Worm (Caenorhabditis elegans): ENCODE results near the gene fbxb-84.

Gene fbxb-84

DNA sequence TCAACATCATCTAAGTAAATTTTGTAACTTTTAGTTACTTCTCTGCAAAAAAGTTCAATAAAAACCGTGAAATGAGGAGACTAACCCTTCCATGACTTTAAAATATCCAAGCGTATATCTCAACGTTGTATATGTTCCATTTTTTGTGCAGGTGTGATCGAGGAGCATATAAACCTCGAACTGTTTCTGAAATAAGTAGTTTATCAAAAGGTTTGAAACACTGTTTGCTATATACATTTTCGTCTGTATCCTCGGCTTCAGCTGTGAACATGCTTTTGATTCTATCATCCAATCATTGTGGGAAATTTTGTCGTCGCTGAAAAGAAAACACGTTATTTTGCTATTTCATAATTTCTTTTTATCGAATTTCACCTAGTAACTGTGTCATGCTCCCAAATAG, 34.7 kb upstream of the fbxb-84 start, which contains the start of gene F40G9.5:
F40G9.5 (plus strand) TSS at position 301 of the 400 bp plus-strand sequence.
- TF ChIP-seq flt-1 (GFP tag; IDR thresholded peaks at IDR 0.05): no peak
- TF ChIP-seq klf-2 (GFP tag; conservative IDR thresholded peaks at IDR 0.05): no peak
- TF ChIP-seq T22C8.4 (GFP tag; IDR thresholded peaks at IDR 0.05): no peak
- TF ChIP-seq cog-1 (tag; optimal IDR thresholded peaks at IDR 0.05): no peak
- no peak for TF ChIP-seq ztf-23 (GFP tag; IDR thresholded peaks at IDR 0.05)
- no peak for TF ChIP-seq med-1 (GFP tag; optimal IDR thresholded peaks at IDR 0.05; ENCODE audit: insufficient read depth)
- no peak for TF ChIP-seq ref-1 (GFP tag; conservative IDR thresholded peaks at IDR 0.05)
- no peak for TF ChIP-seq tab-1 (GFP tag; IDR thresholded peaks at IDR 0.05)
- TF ChIP-seq ztf-29 (GFP tag; IDR thresholded peaks at IDR 0.05): no peak

DNA sequence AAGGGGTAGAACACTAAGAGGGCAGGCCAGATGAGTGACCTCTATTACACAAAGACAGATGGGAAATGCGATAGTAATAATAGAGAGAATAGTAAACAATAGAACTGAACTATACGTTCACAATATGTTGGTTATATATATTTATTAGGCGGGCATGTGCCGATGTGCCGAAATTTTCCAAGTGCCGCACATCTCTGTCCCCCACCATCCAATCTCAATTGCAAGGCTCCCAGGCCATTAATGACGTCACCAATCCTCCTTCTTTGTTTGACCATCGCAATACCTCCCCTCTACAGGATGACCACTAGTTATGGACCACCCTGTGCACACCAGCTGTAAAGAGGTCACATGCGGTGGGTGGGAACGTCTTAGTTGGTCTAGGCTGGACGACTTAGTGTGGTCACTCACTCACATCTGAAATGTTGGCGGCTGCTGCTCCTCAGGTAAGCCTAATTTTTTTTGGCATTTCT, 32.9 kb upstream of the fbxb-84 start, which contains the start of gene F40G9.6:
F40G9.6 (plus strand) TSS at position 420 of the 470 bp plus-strand sequence.
- TF ChIP-seq cog-1 (tag; optimal IDR thresholded peaks at IDR 0.05) (no peak), ztf-23 (GFP tag; IDR thresholded peaks at IDR 0.05) (no peak), ztf-29 (GFP tag; IDR thresholded peaks at IDR 0.05) (no peak), tab-1 (GFP tag; IDR thresholded peaks at IDR 0.05) (no peak), ref-1 (GFP tag; conservative IDR thresholded peaks at IDR 0.05) (no peak), T22C8.4 (GFP tag; IDR thresholded peaks at IDR 0.05) (no peak), flt-1 (GFP tag; IDR thresholded peaks at IDR 0.05) (no peak), med-1 (GFP tag; optimal IDR thresholded peaks at IDR 0.05; ENCODE audit: insufficient read depth) (no peak), klf-2 (GFP tag; conservative IDR thresholded peaks at IDR 0.05) (no peak)

DNA sequence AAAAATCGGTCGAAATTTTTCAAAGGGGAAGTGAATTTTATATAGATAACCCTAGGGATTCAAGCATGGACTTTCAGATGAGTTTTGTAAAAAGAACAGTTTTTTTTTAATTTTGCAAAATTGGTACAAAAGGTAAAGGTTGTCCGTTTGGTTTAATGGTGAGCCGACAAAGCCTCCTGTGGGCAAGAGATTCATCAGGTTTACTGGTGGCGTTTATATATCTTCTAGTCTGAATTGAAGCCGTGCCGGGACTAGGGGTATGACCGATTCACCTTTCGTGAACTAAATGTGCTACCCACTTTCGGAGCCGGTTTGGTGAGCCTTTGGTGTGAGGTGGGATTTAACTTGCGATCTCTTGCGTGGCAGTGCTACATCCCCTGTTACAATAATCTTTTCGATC, 31.9 kb upstream of the fbxb-84 start:
- TF ChIP-seq flt-1 (GFP tag; IDR thresholded peaks at IDR 0.05): no peak
- TF ChIP-seq cog-1 (tag; optimal IDR thresholded peaks at IDR 0.05): no peak
- TF ChIP-seq ztf-23 (GFP tag; IDR thresholded peaks at IDR 0.05): no peak
- no peak for TF ChIP-seq med-1 (GFP tag; optimal IDR thresholded peaks at IDR 0.05; ENCODE audit: insufficient read depth)
- TF ChIP-seq ref-1 (GFP tag; conservative IDR thresholded peaks at IDR 0.05): no peak
- no peak for TF ChIP-seq ztf-29 (GFP tag; IDR thresholded peaks at IDR 0.05)
- TF ChIP-seq tab-1 (GFP tag; IDR thresholded peaks at IDR 0.05): no peak
- no peak for TF ChIP-seq T22C8.4 (GFP tag; IDR thresholded peaks at IDR 0.05)
- no peak for TF ChIP-seq klf-2 (GFP tag; conservative IDR thresholded peaks at IDR 0.05)

DNA sequence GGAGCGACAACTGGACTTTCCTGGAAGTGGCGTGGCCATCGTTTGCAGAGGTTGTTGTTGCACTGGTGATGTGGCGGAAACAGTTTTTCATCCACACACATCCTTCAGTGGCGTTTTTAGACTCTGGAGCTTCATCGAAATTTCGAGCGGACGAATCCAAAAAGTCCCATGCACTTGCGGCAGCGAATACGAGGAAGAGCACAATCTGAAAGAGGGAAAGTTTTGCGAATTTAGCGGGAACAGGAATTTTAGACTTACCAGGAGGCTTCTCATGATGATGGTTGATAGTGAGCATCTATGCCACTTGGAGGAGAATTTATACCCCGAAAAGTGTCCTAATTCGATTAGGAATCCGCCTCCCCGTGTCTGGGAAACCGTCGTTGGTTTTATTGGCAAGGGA, 31.4 kb upstream of the fbxb-84 start, which contains the start of gene F40G9.14:
F40G9.14 (minus strand) TSS at position 101 of the 400 bp plus-strand sequence.
- no peak for TF ChIP-seq flt-1 (GFP tag; IDR thresholded peaks at IDR 0.05)

DNA sequence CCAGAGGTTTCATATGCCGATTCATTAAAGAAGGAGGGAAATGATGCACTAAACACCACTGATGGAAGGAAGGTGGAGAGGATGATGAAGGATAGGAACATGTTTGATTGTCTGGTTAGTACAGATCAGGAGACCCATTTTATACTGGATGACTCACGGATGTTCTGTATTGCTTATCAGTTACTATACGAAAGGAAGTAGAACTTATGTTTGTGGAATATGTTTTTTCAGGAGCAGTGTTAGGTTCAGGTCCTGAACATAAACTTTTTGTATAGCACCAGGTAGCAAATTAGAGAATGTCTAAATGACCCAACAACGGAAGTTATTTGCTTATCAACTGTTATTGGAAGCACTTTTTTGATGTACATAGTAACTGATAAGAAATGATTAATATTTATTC, 29.5 kb upstream of the fbxb-84 start, which contains the start of gene clec-148:
clec-148 (minus strand) TSS at position 101 of the 400 bp plus-strand sequence.
- TF ChIP-seq flt-1 (GFP tag; IDR thresholded peaks at IDR 0.05): no peak
- TF ChIP-seq ref-1 (GFP tag; conservative IDR thresholded peaks at IDR 0.05): no peak
- no peak for TF ChIP-seq med-1 (GFP tag; optimal IDR thresholded peaks at IDR 0.05; ENCODE audit: insufficient read depth)
- TF ChIP-seq cog-1 (tag; optimal IDR thresholded peaks at IDR 0.05): no peak
- no peak for TF ChIP-seq tab-1 (GFP tag; IDR thresholded peaks at IDR 0.05)

DNA sequence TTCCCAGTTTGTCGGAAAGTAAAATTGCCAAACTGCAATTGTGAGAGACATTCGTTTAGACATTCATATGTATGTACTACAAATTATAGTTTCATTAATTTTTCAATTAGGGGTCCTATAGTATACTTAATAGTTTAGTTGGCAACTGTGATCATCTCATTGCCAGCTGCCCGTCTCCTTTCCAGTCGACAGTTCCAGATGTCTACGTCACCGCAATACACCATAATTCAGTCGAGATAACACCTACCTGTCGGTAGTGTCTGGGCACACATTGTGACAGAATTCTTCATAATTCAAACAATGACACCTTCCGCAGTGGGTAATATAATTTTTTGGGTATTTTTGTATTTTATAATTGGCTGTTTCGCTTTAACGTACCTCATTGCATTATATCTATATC, 27.2 kb upstream of the fbxb-84 start, which contains the start of gene F40G9.19:
F40G9.19 (plus strand) TSS at position 301 of the 400 bp plus-strand sequence.
- no peak for TF ChIP-seq cog-1 (tag; optimal IDR thresholded peaks at IDR 0.05)
- TF ChIP-seq T22C8.4 (GFP tag; IDR thresholded peaks at IDR 0.05): no peak
- no peak for TF ChIP-seq klf-2 (GFP tag; conservative IDR thresholded peaks at IDR 0.05)
- no peak for TF ChIP-seq ztf-23 (GFP tag; IDR thresholded peaks at IDR 0.05)
- no peak for TF ChIP-seq med-1 (GFP tag; optimal IDR thresholded peaks at IDR 0.05; ENCODE audit: insufficient read depth)
- no peak for TF ChIP-seq ref-1 (GFP tag; conservative IDR thresholded peaks at IDR 0.05)
- TF ChIP-seq ztf-29 (GFP tag; IDR thresholded peaks at IDR 0.05): no peak
- no peak for TF ChIP-seq flt-1 (GFP tag; IDR thresholded peaks at IDR 0.05)
- no peak for TF ChIP-seq tab-1 (GFP tag; IDR thresholded peaks at IDR 0.05)

DNA sequence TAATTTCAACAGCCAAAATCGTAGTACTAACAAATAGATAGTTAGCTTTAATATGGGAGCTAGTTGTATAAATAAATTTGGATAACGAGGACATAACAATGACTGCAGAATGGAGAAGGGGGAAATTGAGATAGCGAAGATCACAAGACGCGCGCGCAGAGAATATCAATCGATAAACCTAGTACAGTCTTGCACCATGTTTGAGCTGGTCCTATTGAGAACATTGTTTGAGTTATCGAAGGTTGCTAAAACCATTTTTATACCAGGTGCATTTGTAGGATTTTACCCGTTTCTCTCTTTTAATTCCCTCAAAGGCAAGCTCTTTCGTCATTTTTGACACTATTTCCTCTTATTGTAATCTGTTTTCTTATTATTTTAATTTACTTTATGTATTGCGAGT, 25.3 kb upstream of the fbxb-84 start, which contains the start of the genes F40G9.9 and F40G9.12:
F40G9.9 (minus strand) TSS at position 101 of the 400 bp plus-strand sequence.
F40G9.12 (plus strand) TSS at position 231 of the 400 bp plus-strand sequence.
- no peak for TF ChIP-seq cog-1 (tag; optimal IDR thresholded peaks at IDR 0.05)
- TF ChIP-seq klf-2 (GFP tag; conservative IDR thresholded peaks at IDR 0.05): no peak
- no peak for TF ChIP-seq med-1 (GFP tag; optimal IDR thresholded peaks at IDR 0.05; ENCODE audit: insufficient read depth)
- TF ChIP-seq T22C8.4 (GFP tag; IDR thresholded peaks at IDR 0.05): no peak
- no peak for TF ChIP-seq ztf-29 (GFP tag; IDR thresholded peaks at IDR 0.05)
- no peak for TF ChIP-seq ref-1 (GFP tag; conservative IDR thresholded peaks at IDR 0.05)
- TF ChIP-seq ztf-23 (GFP tag; IDR thresholded peaks at IDR 0.05): no peak
- no peak for TF ChIP-seq tab-1 (GFP tag; IDR thresholded peaks at IDR 0.05)
- no peak for TF ChIP-seq flt-1 (GFP tag; IDR thresholded peaks at IDR 0.05)

DNA sequence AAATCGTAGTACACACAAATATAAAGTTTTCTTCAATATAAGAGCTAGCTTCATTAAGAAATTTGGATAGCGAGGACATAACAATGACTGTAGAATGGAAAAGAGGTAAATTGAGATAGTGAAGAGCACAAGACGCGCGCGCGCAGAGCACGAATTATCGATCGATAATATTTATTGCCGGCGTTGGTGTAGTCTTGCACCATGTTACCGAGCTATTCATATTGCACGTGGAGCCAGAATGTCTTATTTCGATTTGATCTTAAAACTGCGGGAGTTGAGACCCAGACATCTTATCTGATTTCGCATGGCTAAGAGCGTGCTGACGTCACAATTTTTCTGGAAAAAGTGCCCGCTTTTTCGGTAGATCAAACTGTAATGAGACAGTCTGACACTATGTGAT, 23.2 kb upstream of the fbxb-84 start, which contains the start of gene F40G9.18:
F40G9.18 (minus strand) TSS at position 101 of the 400 bp plus-strand sequence.
- TF ChIP-seq T22C8.4 (GFP tag; IDR thresholded peaks at IDR 0.05) (no peak), ref-1 (GFP tag; conservative IDR thresholded peaks at IDR 0.05) (no peak), cog-1 (tag; optimal IDR thresholded peaks at IDR 0.05) (no peak), klf-2 (GFP tag; conservative IDR thresholded peaks at IDR 0.05) (no peak), ztf-23 (GFP tag; IDR thresholded peaks at IDR 0.05) (no peak), med-1 (GFP tag; optimal IDR thresholded peaks at IDR 0.05; ENCODE audit: insufficient read depth) (no peak)

DNA sequence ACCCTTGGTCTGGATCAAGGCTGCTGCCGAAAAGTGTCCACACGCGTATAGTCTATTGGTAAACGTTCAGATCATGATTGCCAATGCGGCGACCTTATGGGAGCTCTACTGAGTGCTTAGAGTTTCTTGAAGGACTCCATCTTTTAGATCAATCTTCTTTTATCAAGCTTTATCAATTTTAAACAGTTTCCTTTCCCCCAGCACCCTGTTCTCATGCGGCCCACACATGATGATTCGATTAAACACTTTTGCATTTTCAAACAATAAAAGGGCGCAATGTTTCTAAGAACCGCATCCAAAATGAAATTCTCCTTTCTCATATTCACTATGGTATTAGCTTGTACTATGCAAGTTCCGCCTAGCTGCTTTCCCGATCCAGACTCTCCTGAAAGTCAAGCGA, 19.1 kb upstream of the fbxb-84 start, which contains the start of gene F40G9.7:
F40G9.7 (plus strand) TSS at position 301 of the 400 bp plus-strand sequence.
- no peak for TF ChIP-seq flt-1 (GFP tag; IDR thresholded peaks at IDR 0.05)
- no peak for TF ChIP-seq cog-1 (tag; optimal IDR thresholded peaks at IDR 0.05)

DNA sequence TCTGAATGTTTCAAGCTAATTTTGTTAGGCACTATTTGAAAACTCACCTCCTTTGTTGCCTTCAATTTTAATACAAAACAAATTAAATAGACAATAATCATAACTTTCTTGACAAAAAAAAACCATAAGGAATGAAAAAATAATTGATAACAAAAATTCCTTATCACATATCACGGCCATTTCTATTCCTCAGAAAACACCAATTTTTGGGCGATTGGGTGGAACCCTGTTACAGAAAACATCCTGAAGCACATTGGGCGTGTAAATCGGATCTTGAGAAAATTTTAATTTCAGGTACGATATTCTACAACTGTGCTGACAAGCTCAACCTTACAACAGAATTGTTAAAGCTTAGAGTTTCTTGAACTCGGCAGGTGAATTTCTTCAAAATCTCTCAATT, 18.5 kb upstream of the fbxb-84 start, which contains the start of gene F40G9.8:
F40G9.8 (minus strand) TSS at position 101 of the 400 bp plus-strand sequence.
- TF ChIP-seq cog-1 (tag; optimal IDR thresholded peaks at IDR 0.05) (no peak), ztf-29 (GFP tag; IDR thresholded peaks at IDR 0.05) (no peak), med-1 (GFP tag; optimal IDR thresholded peaks at IDR 0.05; ENCODE audit: insufficient read depth) (no peak), klf-2 (GFP tag; conservative IDR thresholded peaks at IDR 0.05) (no peak), ztf-23 (GFP tag; IDR thresholded peaks at IDR 0.05) (no peak), flt-1 (GFP tag; IDR thresholded peaks at IDR 0.05) (no peak), T22C8.4 (GFP tag; IDR thresholded peaks at IDR 0.05) (no peak), tab-1 (GFP tag; IDR thresholded peaks at IDR 0.05) (no peak), ref-1 (GFP tag; conservative IDR thresholded peaks at IDR 0.05) (no peak)

All from whole organism, midembryonic.